Worm (Caenorhabditis elegans) whole organism, L3 larva: ENCODE measurements around the gene srz-11.

Source experiments
- R02D3.7 ChIP-seq: fragments of 150-350 bp; optimal IDR thresholded peaks from 2 replicates; lab custom pipeline; 2014; ENCODE audit warnings: missing biosample characterization, missing genetic modification characterization
- aly-2 ChIP-seq: fragments of 150-350 bp; optimal IDR thresholded peaks from 2 replicates; lab custom pipeline; 2014; ENCODE audit warnings: missing biosample characterization, missing genetic modification characterization
- ama-1 ChIP-seq: fragments of 150-350 bp; optimal IDR thresholded peaks from 2 replicates; lab custom pipeline; 2018
- ceh-16 ChIP-seq: sonication (generic microtip); optimal IDR thresholded peaks from 2 replicates; lab custom pipeline; 2017; ENCODE audit warnings: missing biosample characterization, missing genetic modification characterization
- ceh-28 ChIP-seq: fragments of 150-350 bp; optimal IDR thresholded peaks from 2 replicates; lab custom pipeline; 2014; ENCODE audit warnings: missing biosample characterization, missing genetic modification reagents, missing genetic modification characterization
- ceh-82 ChIP-seq: fragments of 150-350 bp; optimal IDR thresholded peaks from 2 replicates; lab custom pipeline; 2014; ENCODE audit warnings: missing biosample characterization, missing genetic modification characterization
- ceh-9 ChIP-seq: sonication (generic microtip); optimal IDR thresholded peaks from 2 replicates; lab custom pipeline; 2018; ENCODE audit warnings: missing biosample characterization, missing genetic modification characterization
- daf-12 ChIP-seq: fragments of 150-350 bp; optimal IDR thresholded peaks from 2 replicates; lab custom pipeline; 2014; ENCODE audit warnings: missing biosample characterization, missing genetic modification reagents, missing genetic modification characterization
- egl-27 ChIP-seq: sonication (generic microtip); optimal IDR thresholded peaks from 4 replicates; lab custom pipeline; 2017; ENCODE audit warnings: missing biosample characterization, missing genetic modification reagents, missing genetic modification characterization
- egl-5 ChIP-seq: fragments of 150-350 bp; optimal IDR thresholded peaks from 2 replicates; lab custom pipeline; 2017; ENCODE audit warnings: missing biosample characterization, missing genetic modification reagents, missing genetic modification characterization, inconsistent platforms
- elt-1 ChIP-seq: fragments of 150-350 bp; optimal IDR thresholded peaks from 2 replicates; lab custom pipeline; 2014; ENCODE audit warnings: missing biosample characterization, missing genetic modification characterization
- elt-2 ChIP-seq: sonication (generic microtip); optimal IDR thresholded peaks from 2 replicates; lab custom pipeline; 2016; ENCODE audit warnings: missing genetic modification reagents, mild to moderate bottlenecking, missing genetic modification characterization, missing compliant biosample characterization
- elt-3 ChIP-seq, 3 experiments: fragments of 150-350 bp in 1 of 3; sonication (generic microtip) in 2 of 3; optimal IDR thresholded peaks; 2 replicates in 2 of 3; 4 replicates in 1 of 3; lab custom pipeline; 2014 to 2017; ENCODE audit warnings: missing biosample characterization in 3 of 3, missing genetic modification characterization in 3 of 3
- eor-1 ChIP-seq, 2 experiments: fragments of 150-350 bp; optimal IDR thresholded peaks; 2 replicates each; lab custom pipeline; 2014 to 2018; ENCODE audit warnings: missing biosample characterization in 2 of 2, missing genetic modification characterization in 2 of 2
- fkh-2 ChIP-seq: fragments of 150-350 bp; optimal IDR thresholded peaks from 2 replicates; lab custom pipeline; 2014; ENCODE audit warnings: missing biosample characterization, missing genetic modification reagents, missing genetic modification characterization
- fos-1 ChIP-seq: fragments of 150-350 bp; optimal IDR thresholded peaks from 2 replicates; lab custom pipeline; 2014; ENCODE audit warnings: missing biosample characterization, missing genetic modification characterization
- hmg-11 ChIP-seq: sonication (generic microtip); optimal IDR thresholded peaks from 2 replicates; lab custom pipeline; 2016; ENCODE audit warnings: missing genetic modification characterization, missing compliant biosample characterization
- lin-15B ChIP-seq: fragments of 150-350 bp; optimal IDR thresholded peaks from 2 replicates; lab custom pipeline; 2014; ENCODE audit warnings: missing biosample characterization, missing genetic modification characterization
- lin-39 ChIP-seq: fragments of 150-350 bp; optimal IDR thresholded peaks from 2 replicates; lab custom pipeline; 2018; ENCODE audit warnings: missing biosample characterization, missing genetic modification reagents, missing genetic modification characterization
- mml-1 ChIP-seq: fragments of 150-350 bp; sonication (generic microtip); optimal IDR thresholded peaks from 3 replicates; lab custom pipeline; 2014; ENCODE audit warnings: missing biosample characterization, missing genetic modification characterization
- nfya-1 ChIP-seq: sonication (generic microtip); optimal IDR thresholded peaks from 2 replicates; lab custom pipeline; 2017; ENCODE audit warnings: missing genetic modification characterization, mild to moderate bottlenecking, missing compliant biosample characterization, antibody characterized with exemption, moderate library complexity; ENCODE audit not compliant: insufficient read depth
- nhr-11 ChIP-seq: fragments of 150-350 bp; optimal IDR thresholded peaks from 2 replicates; lab custom pipeline; 2014; ENCODE audit warnings: missing biosample characterization, missing genetic modification characterization
- nhr-12 ChIP-seq: fragments of 150-350 bp; optimal IDR thresholded peaks from 2 replicates; lab custom pipeline; 2014; ENCODE audit warnings: missing biosample characterization, missing genetic modification characterization
- nhr-23 ChIP-seq: fragments of 150-350 bp; optimal IDR thresholded peaks from 2 replicates; lab custom pipeline; 2014; ENCODE audit warnings: missing biosample characterization, missing genetic modification reagents, missing genetic modification characterization
- nhr-237 ChIP-seq: fragments of 150-350 bp; optimal IDR thresholded peaks from 2 replicates; lab custom pipeline; 2014; ENCODE audit warnings: missing biosample characterization, missing genetic modification characterization
- nhr-25 ChIP-seq: sonication (generic microtip); optimal IDR thresholded peaks from 2 replicates; lab custom pipeline; 2017; ENCODE audit warnings: missing biosample characterization, missing genetic modification characterization
- nhr-28 ChIP-seq: fragments of 150-350 bp; optimal IDR thresholded peaks from 2 replicates; lab custom pipeline; 2014; ENCODE audit warnings: missing biosample characterization, missing genetic modification characterization
- nhr-43 ChIP-seq: sonication (generic microtip); optimal IDR thresholded peaks from 2 replicates; lab custom pipeline; 2016; ENCODE audit warnings: mild to moderate bottlenecking, missing genetic modification characterization, missing compliant biosample characterization; ENCODE audit not compliant: poor library complexity, severe bottlenecking
- nhr-67 ChIP-seq: fragments of 150-350 bp; optimal IDR thresholded peaks from 2 replicates; lab custom pipeline; 2014; ENCODE audit warnings: missing biosample characterization, missing genetic modification characterization
- nhr-76 ChIP-seq: fragments of 150-350 bp; sonication (generic microtip); optimal IDR thresholded peaks from 5 replicates; lab custom pipeline; 2014; ENCODE audit warnings: missing biosample characterization, missing genetic modification characterization
- nhr-77 ChIP-seq: fragments of 150-350 bp; optimal IDR thresholded peaks from 2 replicates; lab custom pipeline; 2014; ENCODE audit warnings: missing biosample characterization, missing genetic modification characterization
- pha-4 ChIP-seq: fragments of 150-350 bp; optimal IDR thresholded peaks from 2 replicates; lab custom pipeline; 2014; ENCODE audit warnings: missing biosample characterization, missing genetic modification reagents, missing genetic modification characterization
- pqm-1 ChIP-seq: fragments of 150-350 bp; optimal IDR thresholded peaks from 2 replicates; lab custom pipeline; 2017; ENCODE audit warnings: missing biosample characterization, missing genetic modification characterization, inconsistent platforms
- sea-2 ChIP-seq: fragments of 150-350 bp; sonication (generic microtip); optimal IDR thresholded peaks from 4 replicates; lab custom pipeline; 2014; ENCODE audit warnings: missing biosample characterization, missing genetic modification reagents, missing genetic modification characterization
- skn-1 ChIP-seq: fragments of 150-350 bp; optimal IDR thresholded peaks from 2 replicates; lab custom pipeline; 2014; ENCODE audit warnings: missing biosample characterization, missing genetic modification characterization
- snpc-4 ChIP-seq: fragments of 150-350 bp; optimal IDR thresholded peaks from 2 replicates; lab custom pipeline; 2014; ENCODE audit warnings: missing biosample characterization, missing genetic modification characterization
- unc-39 ChIP-seq: sonication (generic microtip); optimal IDR thresholded peaks from 4 replicates; lab custom pipeline; 2017; ENCODE audit warnings: missing biosample characterization, missing genetic modification characterization
- unc-62 ChIP-seq: fragments of 150-350 bp; sonication (generic microtip); optimal IDR thresholded peaks from 4 replicates; lab custom pipeline; 2014; ENCODE audit warnings: missing biosample characterization, missing genetic modification reagents, missing genetic modification characterization
- zag-1 ChIP-seq: fragments of 150-350 bp; optimal IDR thresholded peaks from 2 replicates; lab custom pipeline; 2014; ENCODE audit warnings: missing biosample characterization, missing genetic modification characterization
- ztf-11 ChIP-seq: fragments of 150-350 bp; optimal IDR thresholded peaks from 2 replicates; lab custom pipeline; 2014; ENCODE audit warnings: missing biosample characterization, missing genetic modification characterization
- ztf-4 ChIP-seq: fragments of 150-350 bp; optimal IDR thresholded peaks from 2 replicates; lab custom pipeline; 2014; ENCODE audit warnings: missing biosample characterization, missing genetic modification characterization

Gene srz-11

DNA sequence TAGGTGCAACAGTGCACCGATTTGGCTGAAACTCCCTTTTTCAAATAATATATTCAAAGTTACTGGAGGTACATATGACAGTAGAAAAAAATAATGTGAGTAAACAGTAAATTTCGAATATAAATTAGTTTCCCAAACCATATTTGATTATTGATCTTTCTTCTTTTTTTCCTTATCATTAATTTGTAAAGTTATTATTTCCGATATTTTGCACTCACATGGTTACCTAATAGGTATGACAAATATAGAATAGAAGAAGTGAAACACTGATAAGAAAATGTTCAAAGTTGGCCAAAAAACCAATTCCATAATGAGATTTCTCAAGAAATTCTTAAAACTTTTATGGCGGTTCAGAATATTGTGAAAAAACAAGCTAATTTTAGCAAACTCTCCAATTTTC, 23.1 kb upstream of the srz-11 start:
- TF ChIP-seq daf-12 (tag; lab: Kevin White, UChicago) (no peak), pqm-1 (peak; percentile 53), ceh-16 (tag; lab: Kevin White, UChicago) (no peak), sea-2 (no peak), nhr-11 (tag; lab: Kevin White, UChicago) (no peak), hmg-11 (tag; lab: Kevin White, UChicago) (no peak), nhr-76 (tag; lab: Kevin White, UChicago) (no peak), nhr-23 (no peak), nhr-28 (tag; lab: Kevin White, UChicago) (no peak), unc-62 (GFP tag; lab: Kevin White, UChicago) (no peak), mml-1 (tag; lab: Kevin White, UChicago) (no peak), egl-5 (tag; lab: Kevin White, UChicago) (no peak), lin-39 (tag; lab: Kevin White, UChicago) (no peak), nhr-77 (tag; lab: Kevin White, UChicago) (no peak), nhr-67 (no peak), elt-2 (tag; lab: Kevin White, UChicago) (peak; percentile 53), ztf-11 (tag; lab: Kevin White, UChicago) (no peak), pha-4 (tag; lab: Kevin White, UChicago) (peak; percentile 60), ztf-4 (tag; lab: Kevin White, UChicago) (no peak)

DNA sequence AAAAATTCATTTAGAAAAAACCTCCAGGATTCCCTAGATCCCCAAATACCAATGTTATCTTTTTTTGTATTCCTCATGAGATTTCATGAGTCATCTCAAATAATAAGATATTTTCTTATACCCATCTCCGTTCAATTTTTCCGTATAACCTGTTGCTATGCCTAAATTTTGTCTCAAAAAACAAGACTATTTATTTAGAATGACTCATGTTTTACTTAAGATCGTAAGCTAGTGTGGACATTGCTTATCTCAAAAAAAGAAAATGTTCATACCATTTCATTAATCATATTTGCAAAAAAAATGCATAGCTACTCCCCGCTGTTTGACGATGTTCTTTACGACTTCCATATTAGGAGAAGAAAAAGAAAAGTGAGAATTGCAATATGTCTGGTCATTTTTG, 22.6 kb upstream of the srz-11 start, which contains the start of gene K08F9.3:
Gene K08F9.3, plus strand, starts transcription at position 301 of the 400 bp plus-strand sequence.
- TF ChIP-seq ztf-4 (tag; lab: Kevin White, UChicago) (no peak), nhr-23 (no peak), nhr-11 (tag; lab: Kevin White, UChicago) (no peak), egl-27 (tag; lab: Kevin White, UChicago) (no peak), nhr-12 (tag; lab: Kevin White, UChicago) (no peak), fkh-2 (tag; lab: Kevin White, UChicago) (no peak), skn-1 (tag; lab: Kevin White, UChicago) (no peak), lin-39 (tag; lab: Kevin White, UChicago) (no peak), aly-2 (tag; lab: Kevin White, UChicago) (no peak), pha-4 (tag; lab: Kevin White, UChicago) (no peak), elt-1 (no peak), pqm-1 (no peak), egl-5 (tag; lab: Kevin White, UChicago) (no peak), zag-1 (tag; lab: Kevin White, UChicago) (no peak)

DNA sequence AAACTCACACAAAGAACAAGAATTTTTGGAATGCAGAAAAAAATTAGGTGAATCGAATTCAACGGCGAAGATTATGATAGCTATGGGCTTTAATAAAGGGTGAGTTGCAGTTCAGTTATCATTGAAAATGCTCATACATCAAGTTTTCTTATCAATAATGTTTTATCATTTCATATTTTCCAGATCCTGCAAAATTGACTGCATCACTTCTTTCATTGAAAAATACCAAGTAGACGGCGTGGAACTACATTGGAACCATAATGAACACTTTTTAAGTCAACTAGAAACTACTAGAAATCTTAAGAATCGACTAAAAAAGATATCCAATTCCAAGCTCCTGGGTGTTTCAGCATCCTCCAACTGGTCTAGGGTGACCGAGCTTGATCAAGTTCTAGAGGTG, 19.6 kb upstream of the srz-11 start, which contains the start of gene K08F9.1:
Gene K08F9.1, minus strand, starts transcription at position 101 of the 400 bp plus-strand sequence.
- no peak for TF ChIP-seq ceh-16 (tag; lab: Kevin White, UChicago)

DNA sequence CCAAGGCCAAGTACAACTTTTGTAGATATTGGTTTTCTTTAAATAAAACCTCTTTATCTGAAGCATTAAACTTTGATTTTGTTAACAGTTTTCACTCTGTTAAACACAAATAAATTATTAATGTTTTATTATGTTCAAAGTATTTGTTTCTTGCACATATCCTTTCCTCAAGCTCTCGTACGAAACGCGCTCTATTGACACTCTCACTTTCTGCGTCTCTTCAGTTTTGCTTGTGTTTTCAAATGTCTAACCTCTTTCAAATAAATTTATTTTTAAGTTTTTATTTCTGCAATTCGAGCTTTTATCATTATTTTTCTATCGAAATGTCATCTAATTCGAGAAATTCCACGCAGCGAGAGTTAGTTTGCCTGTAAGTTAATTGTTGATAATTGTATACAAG, 19.1 kb upstream of the srz-11 start, which contains the start of gene K08F9.4:
Gene K08F9.4, plus strand, starts transcription at position 222 of the 400 bp plus-strand sequence.
- TF ChIP-seq elt-1 (no peak), ceh-9 (tag; lab: Kevin White, UChicago) (no peak), elt-2 (tag; lab: Kevin White, UChicago) (peak; percentile 7), egl-27 (tag; lab: Kevin White, UChicago) (no peak), nfya-1 (tag; lab: Kevin White, UChicago) (peak; percentile 71), nhr-25 (tag; lab: Kevin White, UChicago) (peak; percentile 49), ama-1 (lab: Kevin White, UChicago) (no peak), daf-12 (tag; lab: Kevin White, UChicago) (no peak), lin-39 (tag; lab: Kevin White, UChicago) (no peak), ztf-4 (tag; lab: Kevin White, UChicago) (no peak), zag-1 (tag; lab: Kevin White, UChicago) (no peak), ceh-16 (tag; lab: Kevin White, UChicago) (no peak), snpc-4 (tag; lab: Kevin White, UChicago) (peak; percentile 71), egl-5 (tag; lab: Kevin White, UChicago) (no peak), pha-4 (tag; lab: Kevin White, UChicago) (peak; percentile 93), ceh-28 (tag; lab: Kevin White, UChicago) (no peak), hmg-11 (tag; lab: Kevin White, UChicago) (peak; percentile 32), lin-15B (tag; lab: Kevin White, UChicago) (peak; percentile 87), nhr-23 (peak; percentile 92), nhr-11 (tag; lab: Kevin White, UChicago) (no peak), fos-1 (no peak), mml-1 (tag; lab: Kevin White, UChicago) (no peak), ceh-82 (no peak), nhr-43 (tag; lab: Kevin White, UChicago) (peak; percentile 52), R02D3.7 (tag; lab: Kevin White, UChicago) (no peak), nhr-237 (tag; lab: Kevin White, UChicago) (no peak), elt-3 (tag; optimal IDR thresholded peaks at IDR 0.05; lab: Kevin White, UChicago) (no peak), unc-39 (tag; lab: Kevin White, UChicago) (no peak), sea-2 (no peak), eor-1 (tag; optimal IDR thresholded peaks at IDR 0.05; lab: Kevin White, UChicago) (no peak)
